Fruit fly (Drosophila melanogaster) whole organism, embryonic: ENCODE data around the gene Sec61alpha.

ENCODE experiments used
- Ada2b ChIP-seq: fragments of 200-800 bp; sonication (Bioruptor generic); IDR thresholded peaks from 2 replicates; pipeline ENCODE4 v1.3.6; 2022; ENCODE audit warnings: missing biosample characterization, missing genetic modification characterization
- CG10431 ChIP-seq: fragments of 200-800 bp; sonication (Bioruptor generic); optimal IDR thresholded peaks from 3 replicates; lab custom pipeline; 2018; ENCODE audit warnings: missing biosample characterization, mild to moderate bottlenecking, missing genetic modification characterization
- CG11696 ChIP-seq: fragments of 200-800 bp; sonication (Bioruptor generic); IDR thresholded peaks from 2 replicates; pipeline ENCODE4 v1.3.6; 2022; ENCODE audit warnings: missing biosample characterization, missing genetic modification characterization
- CG13287 ChIP-seq: fragments of 200-800 bp; sonication (Bioruptor generic); IDR thresholded peaks from 2 replicates; pipeline ENCODE4 v1.3.6; 2022; ENCODE audit warnings: missing biosample characterization, missing genetic modification characterization; ENCODE audit not compliant: partially characterized antibody
- CG15011 ChIP-seq: fragments of 200-800 bp; sonication (Bioruptor generic); optimal IDR thresholded peaks from 3 replicates; lab custom pipeline; 2018; ENCODE audit warnings: missing biosample characterization, mild to moderate bottlenecking, missing genetic modification characterization
- CG15073 ChIP-seq: fragments of 200-800 bp; sonication (Bioruptor generic); optimal IDR thresholded peaks from 2 replicates; lab custom pipeline; 2016; ENCODE audit warnings: missing biosample characterization, missing genetic modification characterization
- CG15514 ChIP-seq: fragments of 200-800 bp; sonication (Bioruptor generic); optimal IDR thresholded peaks from 3 replicates; lab custom pipeline; 2017; ENCODE audit warnings: missing biosample characterization, missing genetic modification characterization, mild to moderate bottlenecking, moderate library complexity, missing genetic modification reagents
- CG15601 ChIP-seq: fragments of 200-800 bp; sonication (Bioruptor generic); optimal IDR thresholded peaks from 3 replicates; lab custom pipeline; 2019; ENCODE audit warnings: missing biosample characterization, mild to moderate bottlenecking, missing genetic modification characterization, moderate library complexity
- CG17361 ChIP-seq: fragments of 200-800 bp; sonication (Bioruptor generic); IDR thresholded peaks from 3 replicates; pipeline ENCODE4 v1.3.6; 2022; ENCODE audit warnings: missing biosample characterization, missing genetic modification characterization
- CG17385 ChIP-seq: fragments of 200-800 bp; sonication (Bioruptor generic); optimal IDR thresholded peaks from 3 replicates; lab custom pipeline; 2018; ENCODE audit warnings: missing biosample characterization, mild to moderate bottlenecking, missing genetic modification characterization
- CG1792 ChIP-seq: fragments of 200-800 bp; sonication (Bioruptor generic); optimal IDR thresholded peaks from 2 replicates; lab custom pipeline; 2016; ENCODE audit warnings: missing biosample characterization, missing genetic modification characterization
- CG18476 ChIP-seq: fragments of 200-800 bp; sonication (Bioruptor generic); optimal IDR thresholded peaks from 2 replicates; lab custom pipeline; 2016; ENCODE audit warnings: missing biosample characterization, mild to moderate bottlenecking, missing genetic modification characterization
- CG30403 ChIP-seq: fragments of 200-800 bp; sonication (Bioruptor generic); optimal IDR thresholded peaks from 3 replicates; lab custom pipeline; 2016; ENCODE audit warnings: missing biosample characterization, missing genetic modification characterization
- CG30431 ChIP-seq: fragments of 200-800 bp; sonication (Bioruptor generic); optimal IDR thresholded peaks from 2 replicates; lab custom pipeline; 2017; ENCODE audit warnings: missing biosample characterization, missing genetic modification characterization
- CG3281 ChIP-seq: fragments of 200-800 bp; sonication (Bioruptor generic); optimal IDR thresholded peaks from 3 replicates; lab custom pipeline; 2017; ENCODE audit warnings: missing biosample characterization, mild to moderate bottlenecking, missing genetic modification characterization
- CG33213 ChIP-seq: fragments of 200-800 bp; sonication (Bioruptor generic); optimal IDR thresholded peaks from 3 replicates; lab custom pipeline; 2016; ENCODE audit warnings: missing biosample characterization, missing genetic modification characterization
- CG34376 ChIP-seq: fragments of 200-800 bp; sonication (Bioruptor generic); optimal IDR thresholded peaks from 2 replicates; lab custom pipeline; 2018; ENCODE audit warnings: missing biosample characterization, mild to moderate bottlenecking, missing genetic modification characterization
- CG3847 ChIP-seq: fragments of 200-800 bp; sonication (Bioruptor generic); IDR thresholded peaks from 2 replicates; pipeline ENCODE4 v1.3.6; 2022; ENCODE audit warnings: missing biosample characterization, missing genetic modification characterization
- CG4730 ChIP-seq: fragments of 200-800 bp; sonication (Bioruptor generic); IDR thresholded peaks from 2 replicates; pipeline ENCODE4 v1.3.6; 2022; ENCODE audit warnings: missing biosample characterization, missing genetic modification characterization
- CG5245 ChIP-seq: fragments of 200-800 bp; sonication (Bioruptor generic); optimal IDR thresholded peaks from 3 replicates; lab custom pipeline; 2016; ENCODE audit warnings: missing biosample characterization, missing genetic modification characterization
- CG8388 ChIP-seq: fragments of 200-800 bp; sonication (Bioruptor generic); optimal IDR thresholded peaks from 2 replicates; lab custom pipeline; 2019; ENCODE audit warnings: missing biosample characterization, mild to moderate bottlenecking, missing genetic modification characterization, moderate library complexity
- CG9817 ChIP-seq: fragments of 200-800 bp; sonication (Bioruptor generic); optimal IDR thresholded peaks from 2 replicates; lab custom pipeline; 2018; ENCODE audit warnings: missing biosample characterization, mild to moderate bottlenecking, missing genetic modification characterization, moderate library complexity
- CoRest ChIP-seq: fragments of 200-800 bp; sonication (Bioruptor generic); optimal IDR thresholded peaks from 3 replicates; lab custom pipeline; 2018; ENCODE audit warnings: missing biosample characterization, mild to moderate bottlenecking, missing genetic modification characterization, moderate library complexity
- E2f1 ChIP-seq: fragments of 200-800 bp; sonication (Bioruptor generic); IDR thresholded peaks from 2 replicates; pipeline ENCODE4 v1.3.6; 2022; ENCODE audit warnings: missing biosample characterization, missing genetic modification characterization
- Ets65A ChIP-seq: fragments of 200-800 bp; sonication (Bioruptor generic); peaks from one replicate; lab custom pipeline; 2016; ENCODE audit warnings: missing biosample characterization, missing genetic modification characterization
- Kr ChIP-seq: fragments of 200-800 bp; sonication (Bioruptor generic); optimal IDR thresholded peaks from 2 replicates; lab custom pipeline; 2017; ENCODE audit warnings: missing biosample characterization, mild to moderate bottlenecking, missing genetic modification characterization
- Spps ChIP-seq: fragments of 200-800 bp; sonication (Bioruptor generic); optimal IDR thresholded peaks from 2 replicates; lab custom pipeline; 2018; ENCODE audit warnings: missing biosample characterization, mild to moderate bottlenecking, missing genetic modification characterization
- ap ChIP-seq: fragments of 200-800 bp; sonication (Bioruptor generic); IDR thresholded peaks from 2 replicates; pipeline ENCODE4 v1.3.6; 2022; ENCODE audit warnings: missing biosample characterization, missing genetic modification characterization
- ase ChIP-seq: fragments of 200-800 bp; sonication (Bioruptor generic); IDR thresholded peaks from 3 replicates; pipeline ENCODE4 v1.3.6; 2022; ENCODE audit warnings: missing biosample characterization, missing genetic modification characterization
- ash1 ChIP-seq: fragments of 200-800 bp; sonication (Bioruptor generic); optimal IDR thresholded peaks from 2 replicates; lab custom pipeline; 2018; ENCODE audit warnings: missing biosample characterization, mild to moderate bottlenecking, missing genetic modification characterization
- ato ChIP-seq: fragments of 200-800 bp; sonication (Bioruptor generic); IDR thresholded peaks from 2 replicates; pipeline ENCODE4 v1.3.6; 2022; ENCODE audit warnings: missing biosample characterization, missing genetic modification characterization; ENCODE audit not compliant: partially characterized antibody
- bsh ChIP-seq, 2 experiments: fragments of 200-800 bp; sonication (Bioruptor generic); optimal IDR thresholded peaks; 2 replicates each; lab custom pipeline; 2017 to 2018; ENCODE audit warnings: mild to moderate bottlenecking in 2 of 2, missing biosample characterization in 2 of 2, missing genetic modification characterization in 2 of 2, moderate library complexity in 1 of 2
- cas ChIP-seq: fragments of 200-800 bp; sonication (Bioruptor generic); IDR thresholded peaks from 2 replicates; pipeline ENCODE4 v1.3.6; 2022; ENCODE audit warnings: missing biosample characterization, missing genetic modification characterization
- dimm ChIP-seq: fragments of 200-800 bp; sonication (Bioruptor generic); IDR thresholded peaks from 2 replicates; pipeline ENCODE4 v1.3.6; 2022; ENCODE audit warnings: missing biosample characterization, missing genetic modification characterization
- dm ChIP-seq: fragments of 200-800 bp; sonication (Bioruptor generic); optimal IDR thresholded peaks from 3 replicates; lab custom pipeline; 2016; ENCODE audit warnings: missing biosample characterization, missing genetic modification characterization
- dmrt11E ChIP-seq: fragments of 200-800 bp; sonication (Bioruptor generic); optimal IDR thresholded peaks from 3 replicates; lab custom pipeline; 2018; ENCODE audit warnings: missing biosample characterization, mild to moderate bottlenecking, missing genetic modification characterization, moderate library complexity
- dmrt99B ChIP-seq: fragments of 200-800 bp; sonication (Bioruptor generic); optimal IDR thresholded peaks from 2 replicates; lab custom pipeline; 2018; ENCODE audit warnings: missing biosample characterization, mild to moderate bottlenecking, missing genetic modification characterization, moderate library complexity
- fd64A ChIP-seq: fragments of 200-800 bp; sonication (Bioruptor generic); optimal IDR thresholded peaks from 3 replicates; lab custom pipeline; 2018; ENCODE audit warnings: missing biosample characterization, mild to moderate bottlenecking, missing genetic modification characterization
- gcm ChIP-seq: fragments of 200-800 bp; sonication (Bioruptor generic); optimal IDR thresholded peaks from 2 replicates; lab custom pipeline; 2019; ENCODE audit warnings: missing biosample characterization, mild to moderate bottlenecking, missing genetic modification characterization, moderate library complexity
- gem ChIP-seq: fragments of 200-800 bp; sonication (Bioruptor generic); optimal IDR thresholded peaks from 2 replicates; lab custom pipeline; 2019; ENCODE audit warnings: missing biosample characterization, mild to moderate bottlenecking, missing genetic modification characterization, moderate library complexity
- grn ChIP-seq: fragments of 200-800 bp; sonication (Bioruptor generic); optimal IDR thresholded peaks from 3 replicates; lab custom pipeline; 2017; ENCODE audit warnings: missing biosample characterization, missing genetic modification characterization
- insv ChIP-seq, 2 experiments: fragments of 200-800 bp; sonication (Bioruptor generic); optimal IDR thresholded peaks; 3 replicates each; lab custom pipeline; 2016 to 2018; ENCODE audit warnings: missing biosample characterization in 2 of 2, missing genetic modification characterization in 2 of 2
- kah ChIP-seq: fragments of 200-800 bp; sonication (Bioruptor generic); optimal IDR thresholded peaks from 2 replicates; lab custom pipeline; 2018; ENCODE audit warnings: missing biosample characterization, mild to moderate bottlenecking, missing genetic modification characterization
- nerfin-1 ChIP-seq: fragments of 200-800 bp; sonication (Bioruptor generic); optimal IDR thresholded peaks from 3 replicates; lab custom pipeline; 2019; ENCODE audit warnings: missing biosample characterization, mild to moderate bottlenecking, missing genetic modification characterization, moderate library complexity
- odd ChIP-seq: fragments of 200-800 bp; sonication (Bioruptor generic); optimal IDR thresholded peaks from 2 replicates; lab custom pipeline; 2017; ENCODE audit warnings: missing biosample characterization, mild to moderate bottlenecking, missing genetic modification characterization
- p53 ChIP-seq: fragments of 200-800 bp; sonication (Bioruptor generic); optimal IDR thresholded peaks from 2 replicates; lab custom pipeline; 2016; ENCODE audit warnings: missing biosample characterization, missing genetic modification characterization
- rib ChIP-seq: fragments of 200-800 bp; sonication (Bioruptor generic); IDR thresholded peaks from 2 replicates; pipeline ENCODE4 v1.3.6; 2022; ENCODE audit warnings: missing biosample characterization, missing genetic modification characterization
- sna ChIP-seq: fragments of 200-800 bp; sonication (Bioruptor generic); IDR thresholded peaks from 2 replicates; pipeline ENCODE4 v1.3.6; 2022; ENCODE audit warnings: missing biosample characterization, missing genetic modification characterization; ENCODE audit not compliant: partially characterized antibody
- tio ChIP-seq: fragments of 200-800 bp; sonication (Bioruptor generic); optimal IDR thresholded peaks from 2 replicates; lab custom pipeline; 2017; ENCODE audit warnings: missing biosample characterization, missing genetic modification characterization, inconsistent platforms
- unpg ChIP-seq: fragments of 200-800 bp; sonication (Bioruptor generic); optimal IDR thresholded peaks from 3 replicates; lab custom pipeline; 2018; ENCODE audit warnings: missing biosample characterization, mild to moderate bottlenecking, missing genetic modification characterization, moderate library complexity

Sec61alpha gene

dm6 chr2L:6464780-6465179 lies 15.6 kb downstream of the Sec61alpha start (continued):
- TF ChIP-seq CG33213 (GFP tag; lab: Kevin White, UChicago) (no peak), CG13287 (GFP tag; lab: Robert Waterston, UW) (no peak), kah (no peak), CG15601 (no peak), CG15514 (GFP tag; lab: Kevin White, UChicago) (no peak), CG15011 (no peak), p53 (GFP tag; lab: Kevin White, UChicago) (peak; percentile 76), CG5245 (GFP tag; lab: Kevin White, UChicago) (no peak), rib (no peak), gcm (GFP tag; lab: Kevin White, UChicago) (no peak)
- TF ChIP-seq, all 482 proteins: peak for 3

- TF ChIP-seq insv (GFP tag; optimal IDR thresholded peaks at IDR 0.05; lab: Kevin White, UChicago), result no peak
- peak; percentile 3 for TF ChIP-seq gem (tag; lab: Kevin White, UChicago)
- TF ChIP-seq bsh (GFP tag; optimal IDR thresholded peaks at IDR 0.05; lab: Kevin White, UChicago), result peak in 1 of 2 experiments; percentile 8
- TF ChIP-seq Spps, result no peak
- no peak for TF ChIP-seq dmrt11E
- no peak for TF ChIP-seq CG10431 (GFP tag; lab: Kevin White, UChicago)
- TF ChIP-seq Ets65A (GFP tag; lab: Kevin White, UChicago), result peak; percentile 30
- TF ChIP-seq CoRest (tag; lab: Kevin White, UChicago), result no peak
- no peak for TF ChIP-seq odd (GFP tag; lab: Kevin White, UChicago)
- no peak for TF ChIP-seq CG3847 (GFP tag; lab: Robert Waterston, UW)
- TF ChIP-seq CG3281 (GFP tag; lab: Kevin White, UChicago), result no peak
- TF ChIP-seq Ada2b (GFP tag; lab: Robert Waterston, UW), result no peak
- no peak for TF ChIP-seq ato (GFP tag; lab: Robert Waterston, UW)
- no peak for TF ChIP-seq CG30403 (GFP tag; lab: Kevin White, UChicago)
- no peak for TF ChIP-seq ase (GFP tag; lab: Robert Waterston, UW)
- no peak for TF ChIP-seq ash1 (GFP tag; lab: Kevin White, UChicago)
- no peak for TF ChIP-seq CG34376
- TF ChIP-seq Kr (GFP tag; lab: Kevin White, UChicago), result no peak
- no peak for TF ChIP-seq cas
- peak; percentile 1 for TF ChIP-seq unpg (GFP tag; lab: Kevin White, UChicago)
- no peak for TF ChIP-seq CG15073 (GFP tag; lab: Kevin White, UChicago)
- TF ChIP-seq CG4730, result no peak
- TF ChIP-seq CG30431 (GFP tag; lab: Kevin White, UChicago), result no peak
- no peak for TF ChIP-seq CG13287 (GFP tag; lab: Robert Waterston, UW)
- no peak for TF ChIP-seq fd64A
- no peak for TF ChIP-seq CG17385 (GFP tag; lab: Kevin White, UChicago)
- no peak for TF ChIP-seq E2f1 (GFP tag; lab: Robert Waterston, UW)
- TF ChIP-seq tio (GFP tag; lab: Kevin White, UChicago), result no peak
- no peak for TF ChIP-seq CG17361 (GFP tag; lab: Robert Waterston, UW)
- TF ChIP-seq dm, result no peak
- TF ChIP-seq nerfin-1 (tag; lab: Kevin White, UChicago), result no peak
- TF ChIP-seq dmrt99B (tag; lab: Kevin White, UChicago), result peak; percentile 50
- TF ChIP-seq CG1792 (GFP tag; lab: Kevin White, UChicago), result no peak
- TF ChIP-seq grn (GFP tag; lab: Kevin White, UChicago), result peak; percentile 79
- no peak for TF ChIP-seq sna (GFP tag; lab: Robert Waterston, UW)
- no peak for TF ChIP-seq CG9817
- no peak for TF ChIP-seq CG18476
- TF ChIP-seq CG11696 (GFP tag; lab: Robert Waterston, UW), result peak; percentile 72
- no peak for TF ChIP-seq dimm (GFP tag; lab: Robert Waterston, UW)
- no peak for TF ChIP-seq ap (GFP tag; lab: Robert Waterston, UW)
- TF ChIP-seq CG8388 (GFP tag; lab: Kevin White, UChicago), result no peak
These were observed 16.1 kb downstream of the Sec61alpha start for dm6 chr2L:6464270-6464669.
